In the genomic region with DNA sequence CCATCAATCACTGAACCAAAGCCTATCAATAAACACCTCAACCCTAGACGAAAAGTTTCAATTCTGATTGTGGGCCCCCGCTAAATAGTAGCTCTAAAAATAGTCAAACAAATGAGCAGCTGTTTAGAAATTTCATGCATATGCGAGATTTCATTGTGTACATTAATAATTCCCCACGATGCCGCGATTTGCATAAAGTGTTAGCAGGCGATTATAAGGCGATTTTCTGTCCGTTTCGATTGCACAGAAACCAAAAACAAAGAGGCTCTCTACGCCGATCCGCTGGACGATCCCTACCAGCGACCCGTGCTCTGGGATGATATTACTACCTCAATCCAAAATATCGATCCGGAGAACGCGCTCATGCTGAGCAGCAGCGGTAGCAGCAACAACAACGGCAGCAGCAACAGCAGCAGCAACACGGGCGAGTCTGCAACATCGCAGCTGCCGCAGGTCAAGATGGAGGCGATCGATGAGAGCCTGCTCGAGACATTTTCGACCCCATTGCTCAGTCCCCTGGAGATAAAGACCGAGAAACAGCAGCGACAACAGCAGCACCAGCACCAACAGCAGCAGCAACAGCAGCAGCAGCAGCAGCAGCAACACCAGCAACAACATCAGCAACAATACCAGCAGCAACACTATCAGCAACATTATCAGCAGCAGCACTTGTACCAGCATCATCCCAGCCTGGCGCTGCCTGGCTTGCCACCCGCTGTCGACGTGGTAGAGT, we compare ENCODE assay signal across 3 fruit fly cellular contexts.
TF ChIP-seq lines count a peak whose summit lies in the region.

No protein-coding gene starts in this region.

- TF ChIP-seq CTCF in whole organism, embryonic (GFP tag; optimal IDR thresholded peaks at IDR 0.05; lab: Kevin White, UChicago) = no peak

TF ChIP-seq in whole organism, embryonic, 481 proteins besides CTCF, POLR2A, EP300 and RAD21 (continues in another document):
- TF ChIP-seq stc (GFP tag; IDR thresholded peaks at IDR 0.05; lab: Robert Waterston, UW) = no peak
- no peak for TF ChIP-seq zfh1 (GFP tag; IDR thresholded peaks at IDR 0.05; lab: Robert Waterston, UW)
- no peak for TF ChIP-seq YL-1 (GFP tag; optimal IDR thresholded peaks at IDR 0.05; lab: Kevin White, UChicago)
- peak; percentile 15; the same call in 1 of the 2 replicates for TF ChIP-seq Awh (GFP tag; IDR thresholded peaks at IDR 0.05; lab: Robert Waterston, UW)
- no peak for TF ChIP-seq esg (GFP tag; conservative IDR thresholded peaks at IDR 0.05; lab: Robert Waterston, UW)
- peak; percentile 32 for TF ChIP-seq ATbp (GFP tag; optimal IDR thresholded peaks at IDR 0.05; lab: Kevin White, UChicago)
- TF ChIP-seq ind (GFP tag; optimal IDR thresholded peaks at IDR 0.05; lab: Kevin White, UChicago) = no peak
- TF ChIP-seq CG1529 (GFP tag; optimal IDR thresholded peaks at IDR 0.05; lab: Kevin White, UChicago) = no peak
- no peak for TF ChIP-seq CG14441 (GFP tag; IDR thresholded peaks at IDR 0.05; lab: Robert Waterston, UW)
- peak; percentile 8 for TF ChIP-seq CG15514 (GFP tag; optimal IDR thresholded peaks at IDR 0.05; lab: Kevin White, UChicago)
- no peak for TF ChIP-seq E2f1 (GFP tag; IDR thresholded peaks at IDR 0.05; lab: Robert Waterston, UW)
- peak; percentile 1 for TF ChIP-seq CG10543 (GFP tag; optimal IDR thresholded peaks at IDR 0.05; lab: Kevin White, UChicago)
- TF ChIP-seq D19B (GFP tag; optimal IDR thresholded peaks at IDR 0.05; lab: Kevin White, UChicago) = no peak
- TF ChIP-seq Hr78 (GFP tag; optimal IDR thresholded peaks at IDR 0.05; lab: Kevin White, UChicago) = no peak
- peak; percentile 13 for TF ChIP-seq CG18599 (GFP tag; optimal IDR thresholded peaks at IDR 0.05; lab: Kevin White, UChicago)
- no peak for TF ChIP-seq BtbVII (GFP tag; optimal IDR thresholded peaks at IDR 0.05; lab: Kevin White, UChicago)
- TF ChIP-seq ase (GFP tag; IDR thresholded peaks at IDR 0.05; lab: Robert Waterston, UW) = no peak
- no peak for TF ChIP-seq CG1024 (GFP tag; IDR thresholded peaks at IDR 0.05; lab: Robert Waterston, UW)
- TF ChIP-seq Adf1 (GFP tag; IDR thresholded peaks at IDR 0.05; lab: Robert Waterston, UW) = no peak
- TF ChIP-seq chinmo (GFP tag; IDR thresholded peaks at IDR 0.05; lab: Robert Waterston, UW; ENCODE audit: partially characterized antibody) = 0 out of 4 replicates have a peak, but pooled peaks have one; percentile 12
- TF ChIP-seq caup (GFP tag; optimal IDR thresholded peaks at IDR 0.05; lab: Kevin White, UChicago; ENCODE audit: severe bottlenecking) = peak; percentile 25
- TF ChIP-seq al (GFP tag; IDR thresholded peaks at IDR 0.05; lab: Robert Waterston, UW) = peak; percentile 14; the same call in 1 of the 2 replicates
- peak; percentile 8 for TF ChIP-seq CG15269 (tag; optimal IDR thresholded peaks at IDR 0.05; lab: Kevin White, UChicago)
- peak; percentile 9 for TF ChIP-seq CG11504 (tag; optimal IDR thresholded peaks at IDR 0.05; lab: Kevin White, UChicago)
- no peak for TF ChIP-seq hkb (optimal IDR thresholded peaks at IDR 0.05; lab: Kevin White, UChicago)
- TF ChIP-seq hkb (GFP tag; IDR thresholded peaks at IDR 0.05; lab: Robert Waterston, UW) = peak; percentile 28; the same call in 1 of the 2 replicates
- peak; percentile 30 for TF ChIP-seq CG12071 (GFP tag; optimal IDR thresholded peaks at IDR 0.05; lab: Kevin White, UChicago)

TF ChIP-seq in whole organism, prepupa, 60 proteins besides CTCF, POLR2A, EP300 and RAD21:
- TF ChIP-seq acj6 (GFP tag; optimal IDR thresholded peaks at IDR 0.05; lab: Kevin White, UChicago) (no peak), Sox102F (GFP tag; optimal IDR thresholded peaks at IDR 0.05; lab: Kevin White, UChicago) (no peak), fkh (GFP tag; optimal IDR thresholded peaks at IDR 0.05; lab: Kevin White, UChicago) (peak; percentile 52), svp (GFP tag; lab: Kevin White, UChicago) (no peak), CG3919 (GFP tag; optimal IDR thresholded peaks at IDR 0.05; lab: Kevin White, UChicago) (peak; percentile 23), vri (GFP tag; optimal IDR thresholded peaks at IDR 0.05; lab: Kevin White, UChicago) (no peak)

TF ChIP-seq in whole organism, wandering third instar larva, 38 proteins besides CTCF, POLR2A, EP300 and RAD21:
- no peak for TF ChIP-seq Hnf4 (GFP tag; optimal IDR thresholded peaks at IDR 0.05; lab: Kevin White, UChicago)
- TF ChIP-seq brk (GFP tag; optimal IDR thresholded peaks at IDR 0.05; lab: Kevin White, UChicago) = no peak
- TF ChIP-seq foxo (GFP tag; optimal IDR thresholded peaks at IDR 0.05; lab: Kevin White, UChicago) = no peak
- TF ChIP-seq OdsH (GFP tag; optimal IDR thresholded peaks at IDR 0.05; lab: Kevin White, UChicago) = no peak
- TF ChIP-seq CG9705 (GFP tag; optimal IDR thresholded peaks at IDR 0.05; lab: Kevin White, UChicago) = no peak
- peak; percentile 90 for TF ChIP-seq Dfd (GFP tag; optimal IDR thresholded peaks at IDR 0.05; lab: Kevin White, UChicago)
- no peak for TF ChIP-seq Abd-B (GFP tag; optimal IDR thresholded peaks at IDR 0.05; lab: Kevin White, UChicago)
- TF ChIP-seq sv (GFP tag; optimal IDR thresholded peaks at IDR 0.05; lab: Kevin White, UChicago) = no peak
TF ChIP-seq in whole organism, wandering third instar larva: peak in this region for 1.
